Worm (Caenorhabditis elegans): ENCODE data around the gene cutl-4.

cutl-4 gene

DNA sequence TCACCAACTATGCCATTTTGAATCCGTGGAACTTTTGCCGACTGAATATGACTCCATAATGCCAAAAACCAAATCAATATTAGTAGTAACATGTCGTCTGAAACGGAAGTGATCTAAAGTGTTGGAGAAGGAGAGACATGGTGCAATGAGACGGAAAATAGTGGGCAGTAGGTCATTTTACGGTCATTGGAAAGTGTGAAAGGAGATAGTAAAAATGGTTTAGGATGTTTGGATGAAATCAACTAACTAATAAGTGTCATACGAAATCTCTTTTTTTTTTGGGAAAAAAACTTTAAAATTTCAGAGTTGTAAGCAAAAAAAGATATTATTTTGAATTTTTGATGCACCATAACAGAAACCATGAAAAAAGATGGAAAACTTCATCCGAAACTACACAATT, at the start of gene cutl-4:
cutl-4 (minus strand) TSS at position 101 of the 400 bp plus-strand sequence.
- no peak for TF ChIP-seq unc-62 (GFP tag; optimal IDR thresholded peaks at IDR 0.05)

ce11 chrV:17784363-17784762, 44.7 kb upstream of the cutl-4 start:
- TF ChIP-seq unc-62 (GFP tag; optimal IDR thresholded peaks at IDR 0.05), result no peak

ce11 chrV:17783542-17783941, 43.8 kb upstream of the cutl-4 start, which contains the start of gene srab-12:
Gene srab-12 (minus strand): TSS chrV:17783642.
- TF ChIP-seq unc-62 (GFP tag; optimal IDR thresholded peaks at IDR 0.05), result no peak

DNA sequence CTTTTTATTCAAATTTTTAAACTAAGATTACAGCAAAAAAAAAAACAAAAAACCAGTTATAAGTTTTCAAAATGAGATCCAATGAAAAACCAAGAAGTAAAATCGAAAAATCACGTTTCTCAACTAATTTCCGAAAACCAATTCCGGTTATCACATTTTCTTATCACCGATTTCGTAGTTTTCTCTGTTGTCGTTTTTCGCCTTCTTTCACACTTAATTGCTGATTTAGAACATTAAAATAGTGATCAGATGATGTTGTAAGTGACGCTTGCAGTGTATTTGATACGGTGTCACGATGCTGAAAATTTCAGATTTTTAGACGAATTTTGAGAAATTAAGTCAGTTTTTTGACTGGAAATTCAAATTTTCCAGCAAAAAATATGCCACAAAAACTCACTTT, 40.6 kb upstream of the cutl-4 start:
- no peak for TF ChIP-seq unc-62 (GFP tag; optimal IDR thresholded peaks at IDR 0.05)

- TF ChIP-seq unc-62 (GFP tag; optimal IDR thresholded peaks at IDR 0.05), result no peak
Measured at ce11 chrV:17777624-17778023, 37.9 kb upstream of the cutl-4 start, which contains the start of gene C47A10.12. Gene C47A10.12 (plus strand): TSS chrV:17777924.

DNA sequence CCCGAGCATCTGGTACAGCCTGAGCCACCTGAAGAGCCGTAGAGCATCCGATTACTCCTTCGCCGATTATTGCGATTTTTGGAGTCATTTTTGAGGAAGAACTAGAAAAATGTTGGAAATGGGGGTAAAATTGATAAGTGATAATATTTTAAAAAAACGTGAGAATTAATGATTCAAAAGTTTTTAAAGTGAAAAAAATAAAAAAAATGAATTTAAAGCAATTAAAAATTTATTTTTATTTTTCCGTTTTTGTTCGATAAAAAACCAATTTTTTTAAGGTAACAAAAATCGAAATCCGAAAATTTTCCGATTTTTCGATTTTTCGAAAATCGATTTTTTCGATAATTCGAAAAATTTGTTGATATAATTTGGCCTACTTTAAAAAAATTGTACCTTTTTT, 37.4 kb upstream of the cutl-4 start, which contains the start of gene ddo-1:
ddo-1 (minus strand) TSS at position 101 of the 400 bp plus-strand sequence.
- no peak for TF ChIP-seq unc-62 (GFP tag; optimal IDR thresholded peaks at IDR 0.05)

- no peak for TF ChIP-seq unc-62 (GFP tag; optimal IDR thresholded peaks at IDR 0.05)
Measured at ce11 chrV:17773108-17773507, 33.4 kb upstream of the cutl-4 start, which contains the start of gene sre-21. Gene sre-21 (minus strand): TSS chrV:17773208.

DNA sequence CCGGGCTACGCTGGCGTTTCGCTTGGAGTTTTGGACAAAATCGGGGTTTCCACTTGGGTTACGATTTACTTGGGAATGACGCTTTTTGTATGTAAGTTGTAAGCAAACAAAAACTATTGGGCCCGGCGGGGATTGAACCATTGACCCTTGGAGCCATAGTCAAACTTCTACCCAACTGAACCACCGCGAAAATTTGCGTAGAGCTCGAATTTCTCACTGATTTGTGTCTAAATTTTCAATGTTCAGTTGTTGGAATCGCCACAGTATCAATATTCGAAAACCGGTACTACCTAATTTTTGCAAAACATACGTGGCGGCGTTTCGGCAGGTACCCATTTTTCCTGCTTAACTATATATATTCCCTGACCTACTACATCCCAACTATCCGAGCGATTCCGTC, 28.1 kb upstream of the cutl-4 start:
- no peak for TF ChIP-seq unc-62 (GFP tag; optimal IDR thresholded peaks at IDR 0.05)

DNA sequence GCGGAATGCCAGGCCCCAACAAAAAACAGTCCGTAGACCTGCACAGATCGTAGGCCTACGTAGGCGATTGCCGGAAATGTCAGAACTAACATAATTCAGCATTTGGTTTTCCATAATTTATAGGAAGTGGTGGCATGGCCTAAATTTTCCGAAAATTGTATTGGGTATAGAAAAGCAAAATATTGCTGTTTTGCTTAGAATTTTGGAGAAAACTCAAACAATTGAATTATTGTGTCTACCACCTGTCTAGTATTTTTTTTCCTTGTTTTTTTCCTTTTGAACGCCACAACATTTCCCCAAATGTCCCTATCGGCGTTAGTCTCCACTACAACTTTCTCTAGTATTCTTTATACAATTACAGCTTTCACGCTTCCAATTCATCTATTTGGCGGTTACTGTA, 27.5 kb upstream of the cutl-4 start, which contains the start of gene srh-284:
srh-284 (plus strand) TSS at position 301 of the 400 bp plus-strand sequence.
- TF ChIP-seq unc-62 (GFP tag; optimal IDR thresholded peaks at IDR 0.05), result no peak

DNA sequence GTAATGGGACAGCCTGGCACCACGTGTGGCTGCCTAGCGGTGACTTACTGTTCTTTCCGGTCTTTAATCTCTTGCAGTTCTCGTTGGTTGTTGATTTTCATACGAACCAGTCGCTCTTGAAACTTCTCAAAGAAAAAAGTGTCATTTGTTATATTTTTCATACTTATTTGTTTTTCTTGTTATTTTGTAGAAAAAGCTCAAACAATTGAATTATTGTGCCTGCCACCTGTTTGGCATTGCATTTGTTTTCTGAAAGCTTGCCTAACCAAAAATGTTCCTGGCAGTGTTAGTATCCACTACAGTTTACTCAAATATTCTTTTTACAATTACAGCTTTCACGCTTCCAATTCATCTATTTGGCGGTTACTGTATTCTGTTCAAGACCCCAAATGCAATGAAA, 25.4 kb upstream of the cutl-4 start, which contains the start of the genes C47A10.16 and srh-283:
C47A10.16 (minus strand) TSS at position 101 of the 400 bp plus-strand sequence.
srh-283 (plus strand) TSS at position 272 of the 400 bp plus-strand sequence.
- no peak for TF ChIP-seq unc-62 (GFP tag; optimal IDR thresholded peaks at IDR 0.05)

DNA sequence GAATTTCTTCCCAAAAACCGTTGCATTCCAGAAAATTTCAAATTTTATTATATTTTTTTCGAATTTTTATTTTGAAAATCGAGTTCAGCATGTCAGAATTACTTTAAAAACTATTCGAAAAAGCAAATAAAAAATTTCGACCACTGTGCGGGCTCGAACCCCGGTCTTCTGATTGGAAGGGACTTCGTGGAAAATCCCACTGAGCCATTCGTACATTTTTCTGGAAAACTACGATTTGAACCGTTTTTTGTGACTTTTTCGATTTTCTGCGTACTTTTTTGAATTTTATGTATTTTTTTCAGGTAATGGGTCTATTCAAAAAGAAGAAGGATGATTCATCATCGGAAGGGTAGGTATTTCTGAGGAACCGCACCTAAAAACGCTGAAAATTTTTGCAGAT, 15.9 kb upstream of the cutl-4 start, which contains the start of gene pgp-9:
pgp-9 (plus strand) TSS at position 301 of the 400 bp plus-strand sequence.
- no peak for TF ChIP-seq unc-62 (GFP tag; optimal IDR thresholded peaks at IDR 0.05)

- no peak for TF ChIP-seq unc-62 (GFP tag; optimal IDR thresholded peaks at IDR 0.05)
Measured at ce11 chrV:17754999-17755398, 15.3 kb upstream of the cutl-4 start.

- TF ChIP-seq unc-62 (GFP tag; optimal IDR thresholded peaks at IDR 0.05), result no peak
Measured at ce11 chrV:17752340-17752739, 12.6 kb upstream of the cutl-4 start.

ce11 chrV:17749181-17749580, 9.5 kb upstream of the cutl-4 start, which contains the start of gene R12G8.1:
Gene R12G8.1 (minus strand): TSS chrV:17749243.
- TF ChIP-seq unc-62 (GFP tag; optimal IDR thresholded peaks at IDR 0.05), result no peak

DNA sequence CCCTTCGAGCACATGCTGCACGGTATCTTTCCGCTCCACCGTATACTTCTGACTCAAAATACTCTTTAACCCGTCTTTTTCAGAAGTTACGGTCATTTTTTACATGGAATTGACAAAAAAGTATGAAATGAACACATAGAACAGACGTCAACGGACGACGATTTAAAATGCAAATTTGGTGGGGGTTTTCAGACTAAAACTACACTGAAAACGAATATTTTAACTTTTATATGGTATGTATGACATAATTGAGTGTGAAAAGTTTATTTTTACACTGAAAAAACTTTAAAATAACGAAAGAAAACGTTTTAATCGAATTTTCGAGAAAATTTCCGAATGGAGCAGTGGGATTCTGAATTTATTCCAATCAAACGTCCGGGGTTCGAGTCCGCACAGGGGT, 7.3 kb upstream of the cutl-4 start, which contains the start of gene twk-36:
twk-36 (minus strand) TSS at position 101 of the 400 bp plus-strand sequence.
- TF ChIP-seq unc-62 (GFP tag; optimal IDR thresholded peaks at IDR 0.05), result no peak

DNA sequence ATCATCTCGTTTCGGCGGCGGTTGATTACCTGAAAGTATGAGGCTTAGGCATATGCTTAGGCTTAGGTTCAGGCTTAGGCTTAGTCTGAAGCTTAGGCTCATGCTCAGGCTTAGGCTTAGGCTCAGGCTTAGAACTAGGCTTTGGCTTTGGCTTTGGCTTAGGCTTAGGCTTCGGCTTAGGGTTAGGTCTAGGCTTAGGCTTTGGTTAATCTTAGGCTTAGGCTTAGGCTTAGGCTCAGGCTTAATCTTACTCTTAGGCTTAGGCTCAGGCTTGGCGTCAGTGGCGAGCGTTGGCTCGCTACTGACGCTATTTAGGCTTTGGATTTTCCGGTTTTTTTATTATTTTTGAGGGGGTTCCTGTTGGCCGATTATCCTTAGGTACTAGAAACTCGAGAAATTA, 4.1 kb upstream of the cutl-4 start:
- TF ChIP-seq unc-62 (GFP tag; optimal IDR thresholded peaks at IDR 0.05), result no peak

DNA sequence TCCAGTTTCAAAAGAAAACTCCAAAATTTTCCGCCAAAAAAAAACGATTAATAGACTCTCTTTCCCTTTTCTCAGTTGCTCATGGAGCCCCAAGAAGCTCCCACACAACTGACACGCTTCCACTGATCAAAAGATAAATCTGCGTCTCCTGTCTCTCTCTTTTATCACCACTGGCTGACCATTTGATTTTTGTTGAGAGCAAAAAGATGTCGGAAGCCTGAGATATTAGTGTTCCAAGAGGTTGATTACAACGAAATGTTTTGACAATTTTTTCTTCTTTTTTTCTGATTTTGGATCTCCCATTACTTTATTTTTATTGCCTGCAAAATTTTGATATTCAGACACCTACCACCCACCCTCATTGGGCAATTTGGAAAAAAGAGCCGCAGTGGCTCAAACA, 7.2 kb downstream of the cutl-4 start, which contains the start of gene twk-42:
twk-42 (minus strand) TSS at position 101 of the 400 bp plus-strand sequence.
- no peak for TF ChIP-seq unc-62 (GFP tag; optimal IDR thresholded peaks at IDR 0.05)

Measured in whole organism, dauer.